Fruit fly (Drosophila melanogaster) whole organism: Measurements from ENCODE around the gene CG12746.

Source experiments
- CG8478 ChIP-seq: fragments of >200 bp; optimal IDR thresholded peaks from 2 replicates; lab custom pipeline; 2018; ENCODE audit warnings: inconsistent platforms
- Dll ChIP-seq: fragments of >200 bp; optimal IDR thresholded peaks from 2 replicates; lab custom pipeline; 2017
- pan ChIP-seq: fragments of >200 bp; optimal IDR thresholded peaks from 2 replicates; lab custom pipeline; 2017
- psq ChIP-seq: fragments of >200 bp; optimal IDR thresholded peaks from 2 replicates; lab custom pipeline; 2017
- usp ChIP-seq: fragments of >200 bp; optimal IDR thresholded peaks from 2 replicates; lab custom pipeline; 2017; ENCODE audit warnings: missing biosample characterization, missing genetic modification characterization, mixed read lengths

DNA sequence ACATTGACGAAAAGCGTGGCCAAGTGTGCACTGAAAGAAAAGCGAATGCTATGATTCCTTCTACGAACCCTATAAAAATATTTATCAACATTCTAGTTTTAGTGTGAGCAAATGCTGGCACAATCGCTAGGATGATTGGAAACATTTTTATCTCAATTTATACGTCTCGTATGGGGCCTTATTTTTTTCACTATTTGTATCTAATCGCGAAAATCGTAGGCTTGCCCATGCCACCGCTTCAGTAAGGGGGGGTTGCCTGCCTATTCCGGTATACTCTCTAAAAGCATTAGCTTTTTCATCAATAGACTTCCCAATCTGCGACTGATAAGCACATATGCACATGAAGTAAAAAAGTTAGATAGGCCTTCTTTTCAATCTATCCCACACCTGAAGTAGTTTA lies 958 bp downstream of the CG12746 start:
- TF ChIP-seq psq: no peak
- TF ChIP-seq usp (GFP tag; lab: Kevin White, UChicago): no peak
- TF ChIP-seq pan: no peak
- no peak for TF ChIP-seq Dll (lab: Kevin White, UChicago)
- no peak for TF ChIP-seq CG8478 (lab: Kevin White, UChicago)
